Worm (Caenorhabditis elegans) whole organism, early embryonic: ENCODE results near the gene Y22D7AL.15.

Experiments
- B0310.2 ChIP-seq: sonication (generic microtip); optimal IDR thresholded peaks from 2 replicates; lab custom pipeline; 2016; ENCODE audit warnings: mild to moderate bottlenecking, missing genetic modification characterization, missing compliant biosample characterization
- F13C5.2 ChIP-seq: sonication (generic microtip); optimal IDR thresholded peaks from 2 replicates; lab custom pipeline; 2017; ENCODE audit warnings: mild to moderate bottlenecking, missing genetic modification characterization, inconsistent platforms, missing compliant biosample characterization
- aly-1 ChIP-seq: sonication (generic microtip); optimal IDR thresholded peaks from 2 replicates; lab custom pipeline; 2016; ENCODE audit warnings: missing genetic modification characterization, missing compliant biosample characterization
- ama-1 ChIP-seq: fragments of 150-350 bp; optimal IDR thresholded peaks from 2 replicates; lab custom pipeline; 2014
- ceh-13 ChIP-seq: fragments of 200-800 bp; sonication (Bioruptor generic); optimal IDR thresholded peaks from 2 replicates; lab custom pipeline; 2018; ENCODE audit warnings: mild to moderate bottlenecking, missing genetic modification characterization, missing compliant biosample characterization
- ceh-36 ChIP-seq: sonication (generic microtip); optimal IDR thresholded peaks from 2 replicates; lab custom pipeline; 2016; ENCODE audit warnings: missing genetic modification characterization, inconsistent platforms, missing compliant biosample characterization
- ets-7 ChIP-seq: sonication (generic microtip); optimal IDR thresholded peaks from 2 replicates; lab custom pipeline; 2016; ENCODE audit warnings: missing genotype, missing genetic modification characterization, missing compliant biosample characterization
- flt-1 ChIP-seq: fragments of 200-800 bp; sonication (Bioruptor generic); IDR thresholded peaks from 2 replicates; pipeline ENCODE4 v1.3.6; 2022; ENCODE audit warnings: missing genetic modification characterization, missing compliant biosample characterization
- hmbx-1 ChIP-seq: sonication (generic microtip); optimal IDR thresholded peaks from 2 replicates; lab custom pipeline; 2016; ENCODE audit warnings: mild to moderate bottlenecking, missing genetic modification characterization, missing compliant biosample characterization
- hmg-4 ChIP-seq: fragments of 200-800 bp; sonication (Bioruptor generic); optimal IDR thresholded peaks from 2 replicates; lab custom pipeline; 2018; ENCODE audit warnings: mild to moderate bottlenecking, missing genetic modification characterization, missing compliant biosample characterization
- hnd-1 ChIP-seq: sonication (generic microtip); optimal IDR thresholded peaks from 2 replicates; lab custom pipeline; 2016; ENCODE audit warnings: missing genetic modification characterization, missing compliant biosample characterization
- pes-1 ChIP-seq: fragments of 200-800 bp; sonication (Bioruptor generic); IDR thresholded peaks from 2 replicates; pipeline ENCODE4 v1.3.6; 2022; ENCODE audit warnings: missing genetic modification reagents, missing genetic modification characterization, missing compliant biosample characterization
- scrt-1 ChIP-seq: fragments of 200-800 bp; sonication (Bioruptor generic); IDR thresholded peaks from 2 replicates; pipeline ENCODE4 v1.3.6; 2022; ENCODE audit warnings: missing genetic modification characterization, missing compliant biosample characterization
- sea-1 ChIP-seq: fragments of 200-800 bp; sonication (Bioruptor generic); conservative IDR thresholded peaks from 2 replicates; pipeline ENCODE4 v1.3.6; 2022; ENCODE audit warnings: missing genetic modification characterization, missing compliant biosample characterization
- tbx-11 ChIP-seq: fragments of 200-800 bp; sonication (Bioruptor generic); IDR thresholded peaks from 2 replicates; pipeline ENCODE4 v1.3.6; 2022; ENCODE audit warnings: missing genetic modification characterization, missing compliant biosample characterization
- tbx-37 ChIP-seq: fragments of 200-800 bp; sonication (Bioruptor generic); conservative IDR thresholded peaks from 2 replicates; pipeline ENCODE4 v1.3.6; 2022; ENCODE audit warnings: missing genetic modification reagents, missing genetic modification characterization, missing compliant biosample characterization
- tra-4 ChIP-seq: sonication (generic microtip); optimal IDR thresholded peaks from 2 replicates; lab custom pipeline; 2017; ENCODE audit warnings: missing genetic modification characterization, missing compliant biosample characterization

Gene Y22D7AL.15

ce11 chrIII:1622329-1622728 is 37.3 kb downstream of the Y22D7AL.15 start:
- no peak for TF ChIP-seq scrt-1 (GFP tag; lab: Robert Waterston, UW)
- no peak for TF ChIP-seq F13C5.2 (tag; lab: Kevin White, UChicago)
- no peak for TF ChIP-seq ceh-13 (GFP tag; lab: Kevin White, UChicago)
- TF ChIP-seq hmbx-1 (tag; lab: Kevin White, UChicago): no peak
- TF ChIP-seq aly-1 (tag; lab: Kevin White, UChicago): no peak
- TF ChIP-seq hmg-4 (GFP tag; lab: Kevin White, UChicago): no peak
- no peak for TF ChIP-seq ceh-36 (tag; lab: Kevin White, UChicago)
- TF ChIP-seq pes-1: no peak
- no peak for TF ChIP-seq ama-1
- TF ChIP-seq hnd-1: no peak
- TF ChIP-seq ets-7 (tag; lab: Kevin White, UChicago): no peak
- TF ChIP-seq B0310.2 (tag; lab: Kevin White, UChicago): no peak
- TF ChIP-seq sea-1: no peak
- no peak for TF ChIP-seq tra-4
- TF ChIP-seq tbx-37 (GFP tag; lab: Robert Waterston, UW): no peak

ce11 chrIII:1621330-1621729 is 38.3 kb downstream of the Y22D7AL.15 start:
- TF ChIP-seq ceh-36 (tag; lab: Kevin White, UChicago): no peak
- TF ChIP-seq hmg-4 (GFP tag; lab: Kevin White, UChicago): no peak
- TF ChIP-seq scrt-1 (GFP tag; lab: Robert Waterston, UW): no peak
- no peak for TF ChIP-seq aly-1 (tag; lab: Kevin White, UChicago)
- TF ChIP-seq tbx-11 (GFP tag; lab: Robert Waterston, UW): no peak
- no peak for TF ChIP-seq tra-4
- TF ChIP-seq hmbx-1 (tag; lab: Kevin White, UChicago): no peak
- TF ChIP-seq ama-1: no peak
- TF ChIP-seq hnd-1: no peak
- TF ChIP-seq ets-7 (tag; lab: Kevin White, UChicago): no peak
- TF ChIP-seq F13C5.2 (tag; lab: Kevin White, UChicago): no peak
- TF ChIP-seq ceh-13 (GFP tag; lab: Kevin White, UChicago): no peak
- no peak for TF ChIP-seq sea-1
- TF ChIP-seq flt-1 (GFP tag; lab: Robert Waterston, UW): no peak
- no peak for TF ChIP-seq tbx-37 (GFP tag; lab: Robert Waterston, UW)

ce11 chrIII:1619890-1620289 is 39.8 kb downstream of the Y22D7AL.15 start:
- TF ChIP-seq tbx-37 (GFP tag; lab: Robert Waterston, UW) (no peak), hmbx-1 (tag; lab: Kevin White, UChicago) (no peak), ets-7 (tag; lab: Kevin White, UChicago) (no peak), tra-4 (no peak), B0310.2 (tag; lab: Kevin White, UChicago) (no peak), flt-1 (GFP tag; lab: Robert Waterston, UW) (no peak), sea-1 (no peak), hmg-4 (GFP tag; lab: Kevin White, UChicago) (no peak), ama-1 (no peak), hnd-1 (no peak), tbx-11 (GFP tag; lab: Robert Waterston, UW) (no peak), scrt-1 (GFP tag; lab: Robert Waterston, UW) (no peak), pes-1 (no peak), ceh-36 (tag; lab: Kevin White, UChicago) (no peak), F13C5.2 (tag; lab: Kevin White, UChicago) (no peak), ceh-13 (GFP tag; lab: Kevin White, UChicago) (no peak), aly-1 (tag; lab: Kevin White, UChicago) (no peak)

ce11 chrIII:1619442-1619841 is 40.2 kb downstream of the Y22D7AL.15 start, which contains the start of gene hsp-60:
TSS of gene hsp-60 (plus strand) at chrIII:1619742.
- no peak for TF ChIP-seq ama-1
- TF ChIP-seq ets-7 (tag; lab: Kevin White, UChicago): no peak
- no peak for TF ChIP-seq hmbx-1 (tag; lab: Kevin White, UChicago)
- no peak for TF ChIP-seq tbx-11 (GFP tag; lab: Robert Waterston, UW)
- TF ChIP-seq hnd-1: no peak
- no peak for TF ChIP-seq hmg-4 (GFP tag; lab: Kevin White, UChicago)
- TF ChIP-seq flt-1 (GFP tag; lab: Robert Waterston, UW): no peak
- TF ChIP-seq F13C5.2 (tag; lab: Kevin White, UChicago): no peak
- no peak for TF ChIP-seq scrt-1 (GFP tag; lab: Robert Waterston, UW)
- TF ChIP-seq pes-1: no peak

ce11 chrIII:1618915-1619314 is 40.7 kb downstream of the Y22D7AL.15 start, which contains the start of gene Y22D7AL.10:
TSS of gene Y22D7AL.10 (minus strand) at chrIII:1618929.
- TF ChIP-seq flt-1 (GFP tag; lab: Robert Waterston, UW) (peak; percentile 67), F13C5.2 (tag; lab: Kevin White, UChicago) (peak; percentile 92), ets-7 (tag; lab: Kevin White, UChicago) (peak; percentile 68), tbx-11 (GFP tag; lab: Robert Waterston, UW) (peak; percentile 72), sea-1 (peak; percentile 82), pes-1 (peak; percentile 83), ceh-36 (tag; lab: Kevin White, UChicago) (peak; percentile 75), hmg-4 (GFP tag; lab: Kevin White, UChicago) (peak; percentile 87), hmbx-1 (tag; lab: Kevin White, UChicago) (peak; percentile 17), ama-1 (no peak), tbx-37 (GFP tag; lab: Robert Waterston, UW) (peak; percentile 25; the same call in 1 of the 2 replicates), B0310.2 (tag; lab: Kevin White, UChicago) (peak; percentile 44), scrt-1 (GFP tag; lab: Robert Waterston, UW) (peak; percentile 77), tra-4 (peak; percentile 57), ceh-13 (GFP tag; lab: Kevin White, UChicago) (peak; percentile 68), hnd-1 (peak; percentile 58), aly-1 (tag; lab: Kevin White, UChicago) (peak; percentile 41)

ce11 chrIII:1618312-1618711 is 41.4 kb downstream of the Y22D7AL.15 start:
- TF ChIP-seq tbx-37 (GFP tag; lab: Robert Waterston, UW) (no peak), hmbx-1 (tag; lab: Kevin White, UChicago) (no peak), F13C5.2 (tag; lab: Kevin White, UChicago) (no peak), sea-1 (no peak), ets-7 (tag; lab: Kevin White, UChicago) (no peak)
